Worm (Caenorhabditis elegans) whole organism, young adult: ENCODE results near the gene sgnh-1.

Source experiments
- B0035.1 ChIP-seq: sonication (generic microtip); optimal IDR thresholded peaks from 2 replicates; lab custom pipeline; 2016; ENCODE audit warnings: missing genetic modification characterization, mild to moderate bottlenecking, missing compliant biosample characterization, missing genotype, missing genetic modification reagents
- B0261.1 ChIP-seq: sonication (generic microtip); optimal IDR thresholded peaks from 2 replicates; lab custom pipeline; 2016; ENCODE audit warnings: mild to moderate bottlenecking, missing genetic modification characterization, moderate library complexity, missing compliant biosample characterization
- C17E4.6 ChIP-seq: fragments of 200-800 bp; sonication (Bioruptor generic); IDR thresholded peaks from 2 replicates; pipeline ENCODE4 v1.3.6; 2022; ENCODE audit warnings: missing genetic modification reagents, missing genetic modification characterization, missing compliant biosample characterization
- D2030.7 ChIP-seq: fragments of 200-800 bp; sonication (Bioruptor generic); IDR thresholded peaks from 2 replicates; pipeline ENCODE4 v1.3.6; 2022; ENCODE audit warnings: missing genetic modification reagents, missing genetic modification characterization, missing compliant biosample characterization
- F10E7.11 ChIP-seq: sonication (generic microtip); optimal IDR thresholded peaks from 2 replicates; lab custom pipeline; 2017; ENCODE audit warnings: mild to moderate bottlenecking, missing genetic modification characterization, moderate library complexity, missing compliant biosample characterization
- F23B12.7 ChIP-seq: sonication (generic microtip); optimal IDR thresholded peaks from 2 replicates; lab custom pipeline; 2017; ENCODE audit warnings: missing genetic modification characterization, mild to moderate bottlenecking, missing compliant biosample characterization, antibody characterized with exemption, moderate library complexity; ENCODE audit not compliant: insufficient read depth
- F33H1.4 ChIP-seq: fragments of 200-800 bp; sonication (Bioruptor generic); IDR thresholded peaks from 2 replicates; pipeline ENCODE4 v1.3.6; 2022; ENCODE audit warnings: missing genetic modification reagents, missing genetic modification characterization, missing compliant biosample characterization
- F57A8.1 ChIP-seq: fragments of 200-800 bp; sonication (Bioruptor generic); optimal IDR thresholded peaks from 2 replicates; lab custom pipeline; 2018; ENCODE audit warnings: mild to moderate bottlenecking, missing genetic modification characterization, moderate library complexity, missing compliant biosample characterization
- F57C9.4 ChIP-seq: sonication (generic microtip); optimal IDR thresholded peaks from 2 replicates; lab custom pipeline; 2017; ENCODE audit warnings: mild to moderate bottlenecking, missing genetic modification characterization, missing compliant biosample characterization
- K11D2.4 ChIP-seq: fragments of 200-800 bp; sonication (Bioruptor generic); IDR thresholded peaks from 2 replicates; pipeline ENCODE4 v1.3.6; 2022; ENCODE audit warnings: missing genetic modification reagents, missing genetic modification characterization, missing compliant biosample characterization
- T07F8.4 ChIP-seq: sonication (generic microtip); optimal IDR thresholded peaks from 2 replicates; lab custom pipeline; 2016; ENCODE audit warnings: mild to moderate bottlenecking, missing genetic modification characterization, moderate library complexity, missing compliant biosample characterization
- T26A5.8 ChIP-seq: sonication (generic microtip); optimal IDR thresholded peaks from 2 replicates; lab custom pipeline; 2016; ENCODE audit warnings: missing genetic modification characterization, missing compliant biosample characterization
- Y53G8AR.9 ChIP-seq: fragments of 200-800 bp; sonication (Bioruptor generic); conservative IDR thresholded peaks from 2 replicates; pipeline ENCODE4 v1.3.6; 2022; ENCODE audit warnings: missing genetic modification reagents, missing genetic modification characterization, missing compliant biosample characterization
- Y56A3A.18 ChIP-seq: fragments of 200-800 bp; sonication (Bioruptor generic); IDR thresholded peaks from 2 replicates; pipeline ENCODE4 v1.3.6; 2022; ENCODE audit warnings: missing genetic modification reagents, missing genetic modification characterization, missing compliant biosample characterization
- ZK185.1 ChIP-seq: sonication (generic microtip); optimal IDR thresholded peaks from 2 replicates; lab custom pipeline; 2016; ENCODE audit warnings: mild to moderate bottlenecking, missing genetic modification characterization, missing compliant biosample characterization; ENCODE audit not compliant: poor library complexity, severe bottlenecking
- akir-1 ChIP-seq: fragments of 200-800 bp; sonication (Bioruptor generic); optimal IDR thresholded peaks from 2 replicates; lab custom pipeline; 2018; ENCODE audit warnings: mild to moderate bottlenecking, missing genetic modification characterization, moderate library complexity, missing compliant biosample characterization
- aptf-3 ChIP-seq: fragments of 200-800 bp; sonication (Bioruptor generic); IDR thresholded peaks from 2 replicates; pipeline ENCODE4 v1.3.6; 2022; ENCODE audit warnings: missing genetic modification characterization, missing compliant biosample characterization
- athp-1 ChIP-seq: sonication (generic microtip); optimal IDR thresholded peaks from 2 replicates; lab custom pipeline; 2017; ENCODE audit warnings: mild to moderate bottlenecking, missing genetic modification characterization, missing compliant biosample characterization
- attf-5 ChIP-seq: fragments of 200-800 bp; sonication (Bioruptor generic); optimal IDR thresholded peaks from 2 replicates; lab custom pipeline; 2018; ENCODE audit warnings: mild to moderate bottlenecking, missing genetic modification characterization, missing compliant biosample characterization
- attf-6 ChIP-seq: fragments of 200-800 bp; sonication (Bioruptor generic); IDR thresholded peaks from 2 replicates; pipeline ENCODE4 v1.3.6; 2022; ENCODE audit warnings: missing genetic modification reagents, missing genetic modification characterization, missing compliant biosample characterization
- bed-1 ChIP-seq: fragments of 200-800 bp; sonication (Bioruptor generic); IDR thresholded peaks from 2 replicates; pipeline ENCODE4 v1.3.6; 2022; ENCODE audit warnings: missing genetic modification reagents, missing genetic modification characterization, missing compliant biosample characterization
- bed-2 ChIP-seq: fragments of 200-800 bp; sonication (Bioruptor generic); IDR thresholded peaks from 2 replicates; pipeline ENCODE4 v1.3.6; 2022; ENCODE audit warnings: missing genetic modification reagents, missing genetic modification characterization, missing compliant biosample characterization
- ceh-79 ChIP-seq: sonication (generic microtip); optimal IDR thresholded peaks from 2 replicates; lab custom pipeline; 2017; ENCODE audit warnings: mild to moderate bottlenecking, missing genetic modification characterization, missing compliant biosample characterization
- die-1 ChIP-seq: sonication (generic microtip); optimal IDR thresholded peaks from 2 replicates; lab custom pipeline; 2016; ENCODE audit warnings: missing genotype, mild to moderate bottlenecking, missing genetic modification characterization, missing compliant biosample characterization
- ekl-4 ChIP-seq: fragments of 200-800 bp; sonication (Bioruptor generic); IDR thresholded peaks from 2 replicates; pipeline ENCODE4 v1.3.6; 2022; ENCODE audit warnings: missing genetic modification reagents, missing genetic modification characterization, missing compliant biosample characterization
- him-1 ChIP-seq: sonication (generic microtip); optimal IDR thresholded peaks from 2 replicates; lab custom pipeline; 2016; ENCODE audit warnings: missing genotype, missing genetic modification reagents, missing genetic modification characterization, missing compliant biosample characterization
- hlh-26 ChIP-seq: fragments of 200-800 bp; sonication (Bioruptor generic); conservative IDR thresholded peaks from 2 replicates; pipeline ENCODE4 v1.3.6; 2022; ENCODE audit warnings: missing genetic modification reagents, missing genetic modification characterization, missing compliant biosample characterization
- let-526 ChIP-seq: fragments of 200-800 bp; sonication (Bioruptor generic); IDR thresholded peaks from 2 replicates; pipeline ENCODE4 v1.3.6; 2022; ENCODE audit warnings: missing genetic modification reagents, missing genetic modification characterization, missing compliant biosample characterization
- let-607 ChIP-seq, 2 experiments: fragments of 200-800 bp in 1 of 2; sonication (Bioruptor generic) in 1 of 2; sonication (generic microtip) in 1 of 2; optimal IDR thresholded peaks; 2 replicates each; lab custom pipeline; 2016 to 2018; ENCODE audit warnings: mild to moderate bottlenecking in 2 of 2, missing compliant biosample characterization in 2 of 2, missing genetic modification characterization in 2 of 2, moderate library complexity in 2 of 2, missing genotype in 1 of 2
- lin-35 ChIP-seq, 3 experiments: fragments of 150-350 bp in 2 of 3; sonication (generic microtip) in 1 of 3; optimal IDR thresholded peaks; 2 replicates each; lab custom pipeline; 2014 to 2018; ENCODE audit warnings: missing biosample characterization in 3 of 3, missing genetic modification characterization in 3 of 3, missing genetic modification reagents in 3 of 3
- lin-40 ChIP-seq: sonication (generic microtip); optimal IDR thresholded peaks from 2 replicates; lab custom pipeline; 2016; ENCODE audit warnings: missing genetic modification characterization, mild to moderate bottlenecking, missing compliant biosample characterization, missing genotype, missing genetic modification reagents
- lin-54 ChIP-seq: fragments of 200-800 bp; sonication (Bioruptor generic); optimal IDR thresholded peaks from 2 replicates; lab custom pipeline; 2018; ENCODE audit warnings: mild to moderate bottlenecking, missing genetic modification characterization, missing compliant biosample characterization
- madf-10 ChIP-seq: sonication (generic microtip); optimal IDR thresholded peaks from 2 replicates; lab custom pipeline; 2016; ENCODE audit warnings: mild to moderate bottlenecking, missing genetic modification characterization, missing compliant biosample characterization
- madf-3 ChIP-seq: fragments of 200-800 bp; sonication (Bioruptor generic); IDR thresholded peaks from 2 replicates; pipeline ENCODE4 v1.3.6; 2022; ENCODE audit warnings: missing genetic modification reagents, missing genetic modification characterization, missing compliant biosample characterization
- madf-8 ChIP-seq: fragments of 200-800 bp; sonication (Bioruptor generic); conservative IDR thresholded peaks from 2 replicates; pipeline ENCODE4 v1.3.6; 2022; ENCODE audit warnings: missing genetic modification reagents, missing genetic modification characterization, missing compliant biosample characterization
- nfya-1 ChIP-seq: sonication (generic microtip); optimal IDR thresholded peaks from 2 replicates; lab custom pipeline; 2017; ENCODE audit warnings: antibody characterized with exemption, missing compliant biosample characterization, missing genetic modification characterization, borderline replicate concordance; ENCODE audit not compliant: insufficient read depth
- nhr-120 ChIP-seq: fragments of 200-800 bp; sonication (Bioruptor generic); IDR thresholded peaks from 2 replicates; pipeline ENCODE4 v1.3.6; 2022; ENCODE audit warnings: missing genetic modification characterization, missing compliant biosample characterization
- nhr-27 ChIP-seq: fragments of 200-800 bp; sonication (Bioruptor generic); optimal IDR thresholded peaks from 2 replicates; lab custom pipeline; 2018; ENCODE audit warnings: mild to moderate bottlenecking, missing genetic modification characterization, moderate library complexity, missing compliant biosample characterization
- pha-4 ChIP-seq: fragments of 150-350 bp; sonication (generic microtip); optimal IDR thresholded peaks from 2 replicates; lab custom pipeline; 2014; ENCODE audit warnings: missing biosample characterization, missing genetic modification reagents, missing genetic modification characterization
- rec-8 ChIP-seq, 2 experiments: sonication (generic microtip); optimal IDR thresholded peaks; 2 replicates each; lab custom pipeline; 2016; ENCODE audit warnings: mild to moderate bottlenecking in 2 of 2, missing genetic modification characterization in 2 of 2, missing genetic modification reagents in 2 of 2, missing genotype in 2 of 2, missing biosample characterization in 1 of 2, missing compliant biosample characterization in 1 of 2, moderate library complexity in 1 of 2
- repo-1 ChIP-seq: sonication (generic microtip); optimal IDR thresholded peaks from 2 replicates; lab custom pipeline; 2017; ENCODE audit warnings: mild to moderate bottlenecking, missing genetic modification characterization, missing compliant biosample characterization
- snpc-1.1 ChIP-seq: sonication (generic microtip); optimal IDR thresholded peaks from 2 replicates; lab custom pipeline; 2017; ENCODE audit warnings: missing genetic modification characterization, mild to moderate bottlenecking, missing compliant biosample characterization, antibody characterized with exemption, moderate library complexity, missing genotype, missing genetic modification reagents; ENCODE audit not compliant: insufficient read depth
- snpc-3.4 ChIP-seq: sonication (generic microtip); optimal IDR thresholded peaks from 2 replicates; lab custom pipeline; 2017; ENCODE audit warnings: missing genetic modification characterization, mild to moderate bottlenecking, missing compliant biosample characterization, antibody characterized with exemption, moderate library complexity, missing genotype, missing genetic modification reagents
- somi-1 ChIP-seq: fragments of 200-800 bp; sonication (Bioruptor generic); optimal IDR thresholded peaks from 2 replicates; lab custom pipeline; 2018; ENCODE audit warnings: mild to moderate bottlenecking, missing genetic modification characterization, missing compliant biosample characterization
- unc-62 ChIP-seq: fragments of 150-350 bp; optimal IDR thresholded peaks from 2 replicates; lab custom pipeline; 2014; ENCODE audit warnings: missing biosample characterization, missing genetic modification reagents, missing genetic modification characterization
- ztf-25 ChIP-seq: fragments of 200-800 bp; sonication (Bioruptor generic); IDR thresholded peaks from 2 replicates; pipeline ENCODE4 v1.3.6; 2022; ENCODE audit warnings: missing genetic modification reagents, missing genetic modification characterization, missing compliant biosample characterization
- ztf-28 ChIP-seq: fragments of 200-800 bp; sonication (Bioruptor generic); IDR thresholded peaks from 2 replicates; pipeline ENCODE4 v1.3.6; 2022; ENCODE audit warnings: missing genetic modification reagents, missing genetic modification characterization, missing compliant biosample characterization
- ztf-6 ChIP-seq: fragments of 200-800 bp; sonication (Bioruptor generic); IDR thresholded peaks from 2 replicates; pipeline ENCODE4 v1.3.6; 2022; ENCODE audit warnings: missing genetic modification reagents, missing genetic modification characterization, missing compliant biosample characterization

The sgnh-1 gene

DNA sequence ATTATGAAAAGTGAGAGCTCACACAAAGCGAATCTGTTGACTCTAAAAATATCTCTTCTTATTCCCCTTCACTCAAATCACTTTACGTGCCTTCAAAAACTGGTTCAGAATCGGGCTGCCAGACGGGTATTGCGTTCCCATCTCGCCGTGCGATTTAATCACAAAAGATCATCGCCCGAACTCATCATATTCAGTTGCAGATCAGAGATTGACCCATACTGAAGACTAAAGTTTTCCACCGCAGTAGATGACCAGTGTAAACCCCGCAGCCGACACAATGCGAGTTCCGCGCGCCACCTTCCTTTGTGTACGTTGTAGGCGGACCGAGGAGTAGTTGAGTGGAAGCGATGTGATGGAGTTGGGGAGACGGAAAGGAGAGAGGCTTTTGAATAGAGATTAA lies 9.1 kb upstream of the sgnh-1 start (continued):
- no peak for TF ChIP-seq die-1 (tag; lab: Kevin White, UChicago)
- no peak for TF ChIP-seq F57A8.1 (GFP tag; lab: Kevin White, UChicago)
- no peak for TF ChIP-seq aptf-3 (GFP tag; lab: Robert Waterston, UW)
- peak; percentile 24 for TF ChIP-seq nhr-27 (tag; lab: Kevin White, UChicago)
- TF ChIP-seq unc-62 = no peak
- TF ChIP-seq let-607 (tag; optimal IDR thresholded peaks at IDR 0.05; lab: Kevin White, UChicago) = no peak
- no peak for TF ChIP-seq somi-1 (GFP tag; lab: Kevin White, UChicago)
- peak; percentile 98 for TF ChIP-seq snpc-1.1
- TF ChIP-seq F10E7.11 (tag; lab: Kevin White, UChicago) = no peak
- TF ChIP-seq F33H1.4 (GFP tag; lab: Robert Waterston, UW) = peak; percentile 65
- no peak for TF ChIP-seq akir-1 (GFP tag; lab: Kevin White, UChicago)
- peak; percentile 45 for TF ChIP-seq T26A5.8 (tag; lab: Kevin White, UChicago)
- no peak for TF ChIP-seq let-526
- TF ChIP-seq nfya-1 (tag; lab: Kevin White, UChicago) = no peak
- TF ChIP-seq snpc-3.4 (tag; lab: Kevin White, UChicago) = peak; percentile 97
- TF ChIP-seq pha-4 (tag; lab: Kevin White, UChicago) = no peak
- no peak for TF ChIP-seq athp-1 (tag; lab: Kevin White, UChicago)
- no peak for TF ChIP-seq ZK185.1 (tag; lab: Kevin White, UChicago)
- TF ChIP-seq D2030.7 (GFP tag; lab: Robert Waterston, UW) = peak; percentile 98
- no peak for TF ChIP-seq hlh-26 (GFP tag; lab: Robert Waterston, UW)
- no peak for TF ChIP-seq T07F8.4 (tag; lab: Kevin White, UChicago)
- TF ChIP-seq Y56A3A.18 (GFP tag; lab: Robert Waterston, UW) = peak; percentile 79; the same call in 1 of the 2 replicates
- no peak for TF ChIP-seq lin-35 (GFP tag; optimal IDR thresholded peaks at IDR 0.05; lab: Kevin White, UChicago)
- TF ChIP-seq attf-5 (GFP tag; lab: Kevin White, UChicago) = no peak
- TF ChIP-seq ztf-6 = no peak
- peak in 1 of 2 experiments; percentile 25 for TF ChIP-seq rec-8 (tag; optimal IDR thresholded peaks at IDR 0.05; lab: Kevin White, UChicago)
- TF ChIP-seq K11D2.4 (GFP tag; lab: Robert Waterston, UW) = no peak
- TF ChIP-seq B0261.1 (tag; lab: Kevin White, UChicago) = peak; percentile 24
- no peak for TF ChIP-seq lin-40 (tag; lab: Kevin White, UChicago)
- no peak for TF ChIP-seq ztf-28 (GFP tag; lab: Robert Waterston, UW)
- no peak for TF ChIP-seq F57C9.4 (tag; lab: Kevin White, UChicago)
- peak; percentile 87 for TF ChIP-seq ekl-4 (GFP tag; lab: Robert Waterston, UW)
- no peak for TF ChIP-seq bed-1 (GFP tag; lab: Robert Waterston, UW)
- TF ChIP-seq B0035.1 (tag; lab: Kevin White, UChicago) = no peak
- TF ChIP-seq attf-6 (GFP tag; lab: Robert Waterston, UW) = peak; percentile 96
- peak; percentile 73 for TF ChIP-seq F23B12.7 (tag; lab: Kevin White, UChicago)
- TF ChIP-seq bed-2 = no peak

DNA sequence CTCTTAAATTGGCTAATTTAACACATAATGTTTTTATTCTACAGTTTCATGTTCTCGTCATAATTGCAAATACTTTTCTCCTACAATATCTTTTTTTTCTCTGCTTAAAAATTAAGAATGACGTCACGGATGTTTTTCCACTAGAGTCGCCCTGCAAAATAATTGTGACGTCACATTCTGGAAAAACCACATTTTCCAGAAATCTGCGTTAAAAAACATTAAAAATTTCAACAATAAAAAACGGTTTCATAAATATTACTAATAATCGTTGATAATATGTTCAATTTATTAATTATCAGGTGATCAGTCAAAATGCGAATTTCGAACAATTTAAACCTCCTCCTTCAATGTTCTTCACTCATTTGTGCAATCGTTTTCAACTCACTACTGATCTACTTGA lies 5.7 kb upstream of the sgnh-1 start, which contains the start of gene str-166:
str-166 (plus strand) TSS at position 301 of the 400 bp plus-strand sequence.
- TF ChIP-seq attf-5 (GFP tag; lab: Kevin White, UChicago) (no peak), ceh-79 (tag; lab: Kevin White, UChicago) (no peak), him-1 (tag; lab: Kevin White, UChicago) (no peak), C17E4.6 (no peak), nhr-120 (no peak), lin-54 (GFP tag; lab: Kevin White, UChicago) (no peak), ekl-4 (GFP tag; lab: Robert Waterston, UW) (no peak), let-526 (no peak), madf-10 (tag; lab: Kevin White, UChicago) (no peak), madf-3 (no peak), Y53G8AR.9 (GFP tag; lab: Robert Waterston, UW) (no peak), madf-8 (GFP tag; lab: Robert Waterston, UW) (no peak), repo-1 (tag; lab: Kevin White, UChicago) (no peak), ztf-25 (no peak)
